Worm (Caenorhabditis elegans): ENCODE measurements around the gene C06E1.11.

- TF ChIP-seq snpc-4 (tag; optimal IDR thresholded peaks at IDR 0.05) (no peak), nhr-76 (tag; optimal IDR thresholded peaks at IDR 0.05) (no peak), lsy-2 (tag; optimal IDR thresholded peaks at IDR 0.05) (no peak), nhr-237 (tag; optimal IDR thresholded peaks at IDR 0.05) (no peak), ces-1 (GFP tag; optimal IDR thresholded peaks at IDR 0.05) (no peak)
These were observed 42.6 kb downstream of the C06E1.11 start for ce11 chrIII:8573869-8574268.

All from whole organism, mixed stage, embryonic.